Fruit fly (Drosophila melanogaster) whole organism, embryonic: ENCODE measurements around the gene CG33288.

Source experiments
- Atf-2 ChIP-seq: fragments of 200-800 bp; sonication (Bioruptor generic); optimal IDR thresholded peaks from 2 replicates; lab custom pipeline; 2016; ENCODE audit warnings: missing biosample characterization, missing genetic modification characterization
- Atf6 ChIP-seq: fragments of 200-800 bp; sonication (Bioruptor generic); IDR thresholded peaks from 2 replicates; pipeline ENCODE4 v1.3.6; 2022; ENCODE audit warnings: missing biosample characterization, missing genetic modification characterization
- CG10267 ChIP-seq: fragments of 200-800 bp; sonication (Bioruptor generic); optimal IDR thresholded peaks from 2 replicates; lab custom pipeline; 2018; ENCODE audit warnings: missing biosample characterization, mild to moderate bottlenecking, missing genetic modification characterization, moderate library complexity
- CG10979 ChIP-seq: fragments of 200-800 bp; sonication (Bioruptor generic); optimal IDR thresholded peaks from 2 replicates; lab custom pipeline; 2018; ENCODE audit warnings: missing biosample characterization, mild to moderate bottlenecking, missing genetic modification characterization, moderate library complexity
- CG12659 ChIP-seq: fragments of 200-800 bp; sonication (Bioruptor generic); optimal IDR thresholded peaks from 3 replicates; lab custom pipeline; 2017; ENCODE audit warnings: mild to moderate bottlenecking, missing biosample characterization, missing genetic modification reagents, missing genetic modification characterization
- CG13123 ChIP-seq: fragments of 200-800 bp; sonication (Bioruptor generic); optimal IDR thresholded peaks from 2 replicates; lab custom pipeline; 2016; ENCODE audit warnings: missing biosample characterization, missing genetic modification characterization
- CG14710 ChIP-seq: fragments of 200-800 bp; sonication (Bioruptor generic); optimal IDR thresholded peaks from 3 replicates; lab custom pipeline; 2019; ENCODE audit warnings: missing biosample characterization, mild to moderate bottlenecking, missing genetic modification characterization, moderate library complexity
- CG15601 ChIP-seq: fragments of 200-800 bp; sonication (Bioruptor generic); optimal IDR thresholded peaks from 3 replicates; lab custom pipeline; 2019; ENCODE audit warnings: missing biosample characterization, mild to moderate bottlenecking, missing genetic modification characterization, moderate library complexity
- CG15696 ChIP-seq: fragments of 200-800 bp; sonication (Bioruptor generic); optimal IDR thresholded peaks from 2 replicates; lab custom pipeline; 2019; ENCODE audit warnings: missing biosample characterization, mild to moderate bottlenecking, missing genetic modification characterization, moderate library complexity
- CG17829 ChIP-seq: fragments of 200-800 bp; optimal IDR thresholded peaks from 2 replicates; lab custom pipeline; 2019; ENCODE audit warnings: missing biosample characterization, mild to moderate bottlenecking, missing genetic modification characterization, moderate library complexity
- CG18262 ChIP-seq: fragments of 200-800 bp; optimal IDR thresholded peaks from 3 replicates; lab custom pipeline; 2019; ENCODE audit warnings: missing biosample characterization, mild to moderate bottlenecking, missing genetic modification characterization, moderate library complexity
- CG18619 ChIP-seq: fragments of 200-800 bp; sonication (Bioruptor generic); optimal IDR thresholded peaks from 3 replicates; lab custom pipeline; 2017; ENCODE audit warnings: missing biosample characterization, mild to moderate bottlenecking, missing genetic modification characterization
- CG18764 ChIP-seq: fragments of 200-800 bp; sonication (Bioruptor generic); optimal IDR thresholded peaks from 3 replicates; lab custom pipeline; 2016; ENCODE audit warnings: missing biosample characterization, missing genetic modification characterization
- CG2712 ChIP-seq: fragments of 200-800 bp; optimal IDR thresholded peaks from 3 replicates; lab custom pipeline; 2019; ENCODE audit warnings: missing biosample characterization, mild to moderate bottlenecking, missing genetic modification characterization, moderate library complexity
- CG32532 ChIP-seq: fragments of 200-800 bp; sonication (Bioruptor generic); IDR thresholded peaks from 2 replicates; pipeline ENCODE4 v1.3.6; 2022; ENCODE audit warnings: missing biosample characterization, missing genetic modification characterization
- CG4404 ChIP-seq: fragments of 200-800 bp; sonication (Bioruptor generic); IDR thresholded peaks from 2 replicates; pipeline ENCODE4 v1.3.6; 2022; ENCODE audit warnings: missing biosample characterization, missing genetic modification characterization
- CG4707 ChIP-seq: fragments of 200-800 bp; sonication (Bioruptor generic); optimal IDR thresholded peaks from 2 replicates; lab custom pipeline; 2018; ENCODE audit warnings: missing biosample characterization, mild to moderate bottlenecking, missing genetic modification characterization, moderate library complexity
- CG5953 ChIP-seq: fragments of 200-800 bp; sonication (Bioruptor generic); IDR thresholded peaks from 2 replicates; pipeline ENCODE4 v1.3.6; 2022; ENCODE audit warnings: missing biosample characterization, missing genetic modification characterization
- CG8388 ChIP-seq: fragments of 200-800 bp; sonication (Bioruptor generic); optimal IDR thresholded peaks from 2 replicates; lab custom pipeline; 2019; ENCODE audit warnings: missing biosample characterization, mild to moderate bottlenecking, missing genetic modification characterization, moderate library complexity
- CG9727 ChIP-seq: fragments of 200-800 bp; sonication (Bioruptor generic); optimal IDR thresholded peaks from 3 replicates; lab custom pipeline; 2017; ENCODE audit warnings: missing biosample characterization, mild to moderate bottlenecking, missing genetic modification characterization
- CHES-1-like ChIP-seq: fragments of 200-800 bp; sonication (Bioruptor generic); optimal IDR thresholded peaks from 2 replicates; lab custom pipeline; 2016; ENCODE audit warnings: missing biosample characterization, missing genetic modification characterization
- CoRest ChIP-seq: fragments of 200-800 bp; sonication (Bioruptor generic); optimal IDR thresholded peaks from 3 replicates; lab custom pipeline; 2018; ENCODE audit warnings: missing biosample characterization, mild to moderate bottlenecking, missing genetic modification characterization, moderate library complexity
- Fer1 ChIP-seq: fragments of 200-800 bp; sonication (Bioruptor generic); optimal IDR thresholded peaks from 2 replicates; lab custom pipeline; 2017; ENCODE audit warnings: missing biosample characterization, mild to moderate bottlenecking, missing genetic modification characterization
- HLH3B ChIP-seq: fragments of 200-800 bp; sonication (Bioruptor generic); IDR thresholded peaks from 2 replicates; pipeline ENCODE4 v1.3.6; 2022; ENCODE audit warnings: missing biosample characterization, missing genetic modification characterization
- HLH54F ChIP-seq: fragments of 200-800 bp; sonication (Bioruptor generic); optimal IDR thresholded peaks from 3 replicates; lab custom pipeline; 2016; ENCODE audit warnings: missing biosample characterization, missing genetic modification characterization
- MBD-R2 ChIP-seq: fragments of 200-800 bp; sonication (Bioruptor generic); IDR thresholded peaks from 2 replicates; pipeline ENCODE4 v1.3.6; 2022; ENCODE audit warnings: missing biosample characterization, missing genetic modification characterization
- NC2β ChIP-seq: fragments of 200-800 bp; sonication (Bioruptor generic); optimal IDR thresholded peaks from 2 replicates; lab custom pipeline; 2016; ENCODE audit warnings: missing biosample characterization, missing genetic modification characterization
- Rfx ChIP-seq: fragments of 200-800 bp; sonication (Bioruptor generic); IDR thresholded peaks from 2 replicates; pipeline ENCODE4 v1.3.6; 2022; ENCODE audit warnings: missing biosample characterization, missing genetic modification characterization
- Stat92E ChIP-seq, 3 experiments: fragments of >200 bp in 2 of 3; fragments of 200-800 bp in 1 of 3; sonication (Bioruptor generic) in 1 of 3; optimal IDR thresholded peaks; 2 replicates each; lab custom pipeline; 2017 to 2019; ENCODE audit warnings: missing biosample characterization in 3 of 3, missing genetic modification characterization in 3 of 3, mild to moderate bottlenecking in 1 of 3, moderate library complexity in 1 of 3
- TFAM ChIP-seq: fragments of 200-800 bp; sonication (Bioruptor generic); optimal IDR thresholded peaks from 2 replicates; lab custom pipeline; 2017; ENCODE audit warnings: missing biosample characterization, missing genetic modification characterization, inconsistent platforms
- Taf1 ChIP-seq: fragments of 200-800 bp; sonication (Bioruptor generic); IDR thresholded peaks from 2 replicates; pipeline ENCODE4 v1.3.6; 2022; ENCODE audit warnings: missing biosample characterization, missing genetic modification characterization
- caup ChIP-seq: fragments of 200-800 bp; sonication (Bioruptor generic); optimal IDR thresholded peaks from 3 replicates; lab custom pipeline; 2017; ENCODE audit warnings: missing biosample characterization, mild to moderate bottlenecking, missing genetic modification characterization, moderate library complexity; ENCODE audit not compliant: severe bottlenecking
- disco-r ChIP-seq: fragments of 200-800 bp; sonication (Bioruptor generic); optimal IDR thresholded peaks from 2 replicates; lab custom pipeline; 2016; ENCODE audit warnings: missing biosample characterization, missing genetic modification characterization
- dmrt11E ChIP-seq: fragments of 200-800 bp; sonication (Bioruptor generic); optimal IDR thresholded peaks from 3 replicates; lab custom pipeline; 2018; ENCODE audit warnings: missing biosample characterization, mild to moderate bottlenecking, missing genetic modification characterization, moderate library complexity
- fd102C ChIP-seq: fragments of 200-800 bp; sonication (Bioruptor generic); optimal IDR thresholded peaks from 2 replicates; lab custom pipeline; 2018; ENCODE audit warnings: missing biosample characterization, mild to moderate bottlenecking, missing genetic modification characterization, moderate library complexity
- fu2 ChIP-seq: fragments of 200-800 bp; sonication (Bioruptor generic); optimal IDR thresholded peaks from 2 replicates; lab custom pipeline; 2016; ENCODE audit warnings: missing biosample characterization, missing genetic modification characterization
- gem ChIP-seq: fragments of 200-800 bp; sonication (Bioruptor generic); optimal IDR thresholded peaks from 2 replicates; lab custom pipeline; 2019; ENCODE audit warnings: missing biosample characterization, mild to moderate bottlenecking, missing genetic modification characterization, moderate library complexity
- gfzf ChIP-seq: fragments of 200-800 bp; sonication (Bioruptor generic); optimal IDR thresholded peaks from 2 replicates; lab custom pipeline; 2016; ENCODE audit warnings: missing biosample characterization, mild to moderate bottlenecking, missing genetic modification characterization, moderate library complexity
- jigr1 ChIP-seq: fragments of 200-800 bp; sonication (Bioruptor generic); IDR thresholded peaks from 3 replicates; pipeline ENCODE4 v1.3.6; 2022; ENCODE audit warnings: missing biosample characterization, missing genetic modification characterization
- lola ChIP-seq, 3 experiments: fragments of >200 bp in 2 of 3; fragments of 200-800 bp in 1 of 3; sonication (Bioruptor generic) in 1 of 3; optimal IDR thresholded peaks; 2 replicates each; lab custom pipeline; 2017 to 2019; ENCODE audit warnings: missing biosample characterization in 3 of 3, missing genetic modification characterization in 3 of 3, mild to moderate bottlenecking in 1 of 3, moderate library complexity in 1 of 3
- nom ChIP-seq: fragments of 200-800 bp; sonication (Bioruptor generic); optimal IDR thresholded peaks from 2 replicates; lab custom pipeline; 2017; ENCODE audit warnings: missing biosample characterization, missing genetic modification characterization, mild to moderate bottlenecking, moderate library complexity, missing genetic modification reagents
- phol ChIP-seq: fragments of 200-800 bp; sonication (Bioruptor generic); optimal IDR thresholded peaks from 3 replicates; lab custom pipeline; 2018; ENCODE audit warnings: missing biosample characterization, mild to moderate bottlenecking, missing genetic modification characterization, moderate library complexity
- prd ChIP-seq, 3 experiments: fragments of >200 bp in 2 of 3; fragments of 200-800 bp in 1 of 3; sonication (Bioruptor generic) in 1 of 3; optimal IDR thresholded peaks in 2 of 3; IDR thresholded peaks in 1 of 3; 2 replicates in 2 of 3; 3 replicates in 1 of 3; pipeline versions ENCODE4 v1.3.6 to Lab custom; 2017 to 2022; ENCODE audit warnings: missing biosample characterization in 1 of 3, missing genetic modification characterization in 1 of 3
- repo ChIP-seq: fragments of 200-800 bp; sonication (Bioruptor generic); optimal IDR thresholded peaks from 2 replicates; lab custom pipeline; 2016; ENCODE audit warnings: missing biosample characterization, missing genetic modification characterization
- row ChIP-seq: fragments of 200-800 bp; sonication (Bioruptor generic); IDR thresholded peaks from 3 replicates; pipeline ENCODE4 v1.3.6; 2022; ENCODE audit warnings: missing biosample characterization, missing genetic modification characterization
- sens ChIP-seq: fragments of 200-800 bp; sonication (Bioruptor generic); peaks from one replicate; lab custom pipeline; 2016; ENCODE audit warnings: missing biosample characterization, missing genetic modification characterization
- sisA ChIP-seq: fragments of 200-800 bp; sonication (Bioruptor generic); IDR thresholded peaks from 2 replicates; pipeline ENCODE4 v1.3.6; 2022; ENCODE audit warnings: missing biosample characterization, missing genetic modification characterization
- ttk ChIP-seq: fragments of 200-800 bp; sonication (Bioruptor generic); IDR thresholded peaks from 2 replicates; pipeline ENCODE4 v2.1.2; 2022; ENCODE audit warnings: missing biosample characterization, missing genetic modification characterization
- vfl ChIP-seq: fragments of 200-800 bp; sonication (Bioruptor generic); optimal IDR thresholded peaks from 2 replicates; lab custom pipeline; 2016; ENCODE audit warnings: missing biosample characterization, missing genetic modification characterization
- zen ChIP-seq: fragments of 200-800 bp; sonication (Bioruptor generic); optimal IDR thresholded peaks from 3 replicates; lab custom pipeline; 2018; ENCODE audit warnings: missing biosample characterization, mild to moderate bottlenecking, missing genetic modification characterization, moderate library complexity

CG33288 gene

dm6 chr3L:21455196-21455595, 27.6 kb downstream of the CG33288 start:
- TF ChIP-seq CG10979 (tag; lab: Kevin White, UChicago) (peak; percentile 41), CG10267 (peak; percentile 24), vfl (GFP tag; lab: Kevin White, UChicago) (no peak), NC2β (GFP tag; lab: Kevin White, UChicago) (no peak), CG18262 (tag; lab: Kevin White, UChicago) (peak; percentile 39), Taf1 (GFP tag; lab: Robert Waterston, UW) (no peak), CG4404 (GFP tag; lab: Robert Waterston, UW) (peak; percentile 20; the same call in 1 of the 2 replicates), prd (optimal IDR thresholded peaks at IDR 0.05; lab: Kevin White, UChicago) (no peak), prd (GFP tag; IDR thresholded peaks at IDR 0.05; lab: Robert Waterston, UW) (peak; percentile 48; the same call in 1 of the 3 replicates), Atf6 (no peak), CG32532 (GFP tag; lab: Robert Waterston, UW) (no peak), caup (no peak), HLH54F (no peak), CoRest (tag; lab: Kevin White, UChicago) (no peak), dmrt11E (tag; lab: Kevin White, UChicago) (peak; percentile 59), nom (no peak), CG4707 (GFP tag; lab: Kevin White, UChicago) (no peak), Stat92E (GFP tag; optimal IDR thresholded peaks at IDR 0.05; lab: Kevin White, UChicago) (no peak), CG17829 (peak; percentile 6), Rfx (no peak), gfzf (no peak), TFAM (GFP tag; lab: Kevin White, UChicago) (no peak), CG9727 (peak; percentile 45), Fer1 (no peak), CG18619 (GFP tag; lab: Kevin White, UChicago) (no peak), CG5953 (no peak), CHES-1-like (GFP tag; lab: Kevin White, UChicago) (no peak), MBD-R2 (GFP tag; lab: Robert Waterston, UW) (no peak), Atf-2 (GFP tag; lab: Kevin White, UChicago) (no peak), CG14710 (peak; percentile 23), jigr1 (no peak), sens (GFP tag; lab: Kevin White, UChicago) (peak; percentile 82), lola (GFP tag; optimal IDR thresholded peaks at IDR 0.05; lab: Kevin White, UChicago) (peak in 1 of 3 experiments; percentile 17), repo (GFP tag; lab: Kevin White, UChicago) (no peak), CG18764 (GFP tag; lab: Kevin White, UChicago) (no peak), CG8388 (GFP tag; lab: Kevin White, UChicago) (no peak), phol (tag; lab: Kevin White, UChicago) (peak; percentile 17), CG15696 (tag; lab: Kevin White, UChicago) (peak; percentile 19), CG15601 (tag; lab: Kevin White, UChicago) (no peak), CG2712 (peak; percentile 38), ttk (GFP tag; lab: Robert Waterston, UW) (no peak), fd102C (GFP tag; lab: Kevin White, UChicago) (peak; percentile 50), gem (peak; percentile 39), disco-r (no peak), CG12659 (no peak), zen (tag; lab: Kevin White, UChicago) (peak; percentile 56), sisA (GFP tag; lab: Robert Waterston, UW) (no peak), row (no peak), fu2 (GFP tag; lab: Kevin White, UChicago) (no peak), HLH3B (no peak), CG13123 (GFP tag; lab: Kevin White, UChicago) (no peak)
